Fruit fly (Drosophila melanogaster) whole organism, wandering third instar larva: ENCODE measurements around the gene nuf.

ENCODE experiments used
- Abd-B ChIP-seq: fragments of >200 bp; optimal IDR thresholded peaks from 2 replicates; lab custom pipeline; 2017; ENCODE audit warnings: missing biosample characterization, missing genetic modification characterization
- Hr78 ChIP-seq: fragments of >200 bp; optimal IDR thresholded peaks from 2 replicates; lab custom pipeline; 2017; ENCODE audit warnings: missing biosample characterization, missing genetic modification characterization
- Jra ChIP-seq: sonication (Bioruptor generic); optimal IDR thresholded peaks from 2 replicates; lab custom pipeline; 2016; ENCODE audit warnings: missing biosample characterization, missing genetic modification characterization
- Rel ChIP-seq, 2 experiments: fragments of 200-800 bp; sonication (Bioruptor generic) in 1 of 2; optimal IDR thresholded peaks; 2 replicates in 1 of 2; 3 replicates in 1 of 2; lab custom pipeline; 2016 to 2019; ENCODE audit warnings: mild to moderate bottlenecking in 2 of 2, missing biosample characterization in 2 of 2, missing genetic modification characterization in 2 of 2, moderate library complexity in 1 of 2
- Sp1 ChIP-seq: fragments of 200-800 bp; sonication (Bioruptor generic); optimal IDR thresholded peaks from 3 replicates; lab custom pipeline; 2019; ENCODE audit warnings: missing biosample characterization, mild to moderate bottlenecking, missing genetic modification characterization, moderate library complexity
- Vsx2 ChIP-seq: fragments of 200-300, 225-300 bp; sonication (Bioruptor generic); optimal IDR thresholded peaks from 2 replicates; lab custom pipeline; 2018; ENCODE audit warnings: missing biosample characterization, missing genetic modification characterization; ENCODE audit not compliant: partially characterized antibody
- br ChIP-seq: fragments of 200-800 bp; sonication (Bioruptor generic); optimal IDR thresholded peaks from 2 replicates; lab custom pipeline; 2016; ENCODE audit warnings: missing biosample characterization, missing genetic modification characterization
- fru ChIP-seq: fragments of 200-800 bp; sonication (Bioruptor generic); optimal IDR thresholded peaks from 3 replicates; lab custom pipeline; 2016; ENCODE audit warnings: missing biosample characterization, mild to moderate bottlenecking, missing genetic modification characterization

DNA sequence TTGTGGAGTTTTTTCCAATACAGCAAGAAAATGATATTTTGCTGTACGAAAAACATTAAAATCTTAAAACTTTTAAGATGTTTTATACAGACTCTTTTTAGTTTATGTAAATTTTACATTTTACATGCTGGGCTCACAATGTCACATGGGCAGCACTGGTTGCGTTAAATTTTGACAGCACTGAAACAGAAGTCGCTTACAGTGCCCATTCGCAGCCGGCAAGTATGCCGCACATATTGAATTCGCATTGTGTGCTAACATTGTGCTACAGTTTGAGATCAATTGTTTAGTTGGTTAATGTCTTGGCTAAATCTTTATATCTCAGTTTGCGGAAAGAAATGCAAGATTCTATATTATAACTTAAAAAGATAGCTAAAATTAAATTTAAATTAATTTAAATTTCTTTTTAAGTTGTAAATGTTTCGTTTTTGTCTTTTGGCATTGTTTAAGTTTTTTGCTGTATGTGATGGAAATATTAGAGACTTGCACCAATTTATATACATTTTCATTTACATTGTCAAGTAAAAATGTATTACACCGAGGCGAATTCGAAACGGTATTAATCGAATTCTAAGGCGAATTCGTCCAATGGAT lies 21.7 kb downstream of the nuf start:
- TF ChIP-seq Abd-B (GFP tag; lab: Kevin White, UChicago), result no peak
- TF ChIP-seq br, result no peak
- TF ChIP-seq Sp1 (GFP tag; lab: Kevin White, UChicago), result no peak
- TF ChIP-seq fru (GFP tag; lab: Kevin White, UChicago), result no peak
- no peak for TF ChIP-seq Jra (GFP tag; lab: Kevin White, UChicago)
- no peak for TF ChIP-seq Hr78 (GFP tag; lab: Kevin White, UChicago)
- TF ChIP-seq Vsx2 (GFP tag; lab: Kevin White, UChicago), result no peak
- TF ChIP-seq Rel (GFP tag; optimal IDR thresholded peaks at IDR 0.05; lab: Kevin White, UChicago), result no peak
- TF ChIP-seq Rel (tag; optimal IDR thresholded peaks at IDR 0.05; lab: Kevin White, UChicago), result no peak
